Worm (Caenorhabditis elegans) whole organism, young adult: ENCODE results near the gene Y66D12A.8.
A peak's percentile ranks its signal among the peaks of the same experiment; 100 is the strongest.

Source experiments
- C06A6.2 ChIP-seq: fragments of 200-800 bp; sonication (Bioruptor generic); conservative IDR thresholded peaks from 2 replicates; pipeline ENCODE4 v1.3.6; 2022; ENCODE audit warnings: missing genetic modification characterization, missing compliant biosample characterization
- F23B12.7 ChIP-seq: sonication (generic microtip); optimal IDR thresholded peaks from 2 replicates; lab custom pipeline; 2017; ENCODE audit warnings: missing genetic modification characterization, mild to moderate bottlenecking, missing compliant biosample characterization, antibody characterized with exemption, moderate library complexity; ENCODE audit not compliant: insufficient read depth
- F37B4.10 ChIP-seq: fragments of 200-800 bp; sonication (Bioruptor generic); IDR thresholded peaks from 2 replicates; pipeline ENCODE4 v1.3.6; 2022; ENCODE audit warnings: missing genetic modification characterization, missing compliant biosample characterization
- F49E8.2 ChIP-seq: sonication (generic microtip); optimal IDR thresholded peaks from 3 replicates; lab custom pipeline; 2017; ENCODE audit warnings: missing genetic modification characterization, mild to moderate bottlenecking, missing compliant biosample characterization, antibody characterized with exemption, moderate library complexity; ENCODE audit not compliant: insufficient read depth
- Y56A3A.18 ChIP-seq: fragments of 200-800 bp; sonication (Bioruptor generic); IDR thresholded peaks from 2 replicates; pipeline ENCODE4 v1.3.6; 2022; ENCODE audit warnings: missing genetic modification reagents, missing genetic modification characterization, missing compliant biosample characterization
- Y67H2A.10 ChIP-seq: fragments of 200-800 bp; sonication (Bioruptor generic); conservative IDR thresholded peaks from 2 replicates; pipeline ENCODE4 v1.3.6; 2022; ENCODE audit warnings: missing genetic modification reagents, missing genetic modification characterization, missing compliant biosample characterization
- ama-1 ChIP-seq, 3 experiments: fragments of 150-350 bp in 1 of 3; sonication (generic microtip) in 2 of 3; optimal IDR thresholded peaks; 2 replicates each; lab custom pipeline; 2014 to 2018; ENCODE audit warnings: missing biosample characterization in 2 of 3, missing genetic modification characterization in 2 of 3, missing genetic modification reagents in 2 of 3
- aptf-2 ChIP-seq: fragments of 200-800 bp; sonication (Bioruptor generic); conservative IDR thresholded peaks from 2 replicates; pipeline ENCODE4 v1.3.6; 2022; ENCODE audit warnings: missing genetic modification reagents, missing genetic modification characterization, missing compliant biosample characterization
- aptf-3 ChIP-seq: fragments of 200-800 bp; sonication (Bioruptor generic); IDR thresholded peaks from 2 replicates; pipeline ENCODE4 v1.3.6; 2022; ENCODE audit warnings: missing genetic modification characterization, missing compliant biosample characterization
- attf-3 ChIP-seq: fragments of 200-800 bp; sonication (Bioruptor generic); conservative IDR thresholded peaks from 2 replicates; pipeline ENCODE4 v1.3.6; 2022; ENCODE audit warnings: missing genetic modification reagents, missing genetic modification characterization, missing compliant biosample characterization
- attf-5 ChIP-seq: fragments of 200-800 bp; sonication (Bioruptor generic); optimal IDR thresholded peaks from 2 replicates; lab custom pipeline; 2018; ENCODE audit warnings: mild to moderate bottlenecking, missing genetic modification characterization, missing compliant biosample characterization
- bed-1 ChIP-seq: fragments of 200-800 bp; sonication (Bioruptor generic); IDR thresholded peaks from 2 replicates; pipeline ENCODE4 v1.3.6; 2022; ENCODE audit warnings: missing genetic modification reagents, missing genetic modification characterization, missing compliant biosample characterization
- bed-2 ChIP-seq: fragments of 200-800 bp; sonication (Bioruptor generic); IDR thresholded peaks from 2 replicates; pipeline ENCODE4 v1.3.6; 2022; ENCODE audit warnings: missing genetic modification reagents, missing genetic modification characterization, missing compliant biosample characterization
- cebp-1 ChIP-seq, 2 experiments: fragments of 200-800 bp in 1 of 2; sonication (Bioruptor generic) in 1 of 2; sonication (generic microtip) in 1 of 2; IDR thresholded peaks in 1 of 2; optimal IDR thresholded peaks in 1 of 2; 2 replicates each; pipeline versions ENCODE4 v1.3.6 to Lab custom; 2017 to 2022; ENCODE audit warnings: missing compliant biosample characterization in 2 of 2, missing genetic modification characterization in 2 of 2, mild to moderate bottlenecking in 1 of 2, missing genetic modification reagents in 1 of 2, moderate library complexity in 1 of 2
- ceh-100 ChIP-seq: fragments of 200-800 bp; sonication (Bioruptor generic); IDR thresholded peaks from 2 replicates; pipeline ENCODE4 v1.3.6; 2022; ENCODE audit warnings: missing genetic modification reagents, missing genetic modification characterization, missing compliant biosample characterization
- ceh-58 ChIP-seq: fragments of 200-800 bp; sonication (Bioruptor generic); IDR thresholded peaks from 2 replicates; pipeline ENCODE4 v1.3.6; 2022; ENCODE audit warnings: missing genetic modification characterization, missing compliant biosample characterization
- ceh-79 ChIP-seq: sonication (generic microtip); optimal IDR thresholded peaks from 2 replicates; lab custom pipeline; 2017; ENCODE audit warnings: mild to moderate bottlenecking, missing genetic modification characterization, missing compliant biosample characterization
- dox-1 ChIP-seq: fragments of 200-800 bp; sonication (Bioruptor generic); IDR thresholded peaks from 2 replicates; pipeline ENCODE4 v1.3.6; 2022; ENCODE audit warnings: missing genetic modification reagents, missing genetic modification characterization, missing compliant biosample characterization
- dpff-1 ChIP-seq: sonication (generic microtip); optimal IDR thresholded peaks from 2 replicates; lab custom pipeline; 2017; ENCODE audit warnings: mild to moderate bottlenecking, missing genetic modification characterization, missing compliant biosample characterization
- efl-1 ChIP-seq: fragments of 150-350 bp; optimal IDR thresholded peaks from 2 replicates; lab custom pipeline; 2014; ENCODE audit warnings: missing biosample characterization, missing genetic modification reagents, missing genetic modification characterization
- egrh-3 ChIP-seq: fragments of 200-800 bp; sonication (Bioruptor generic); IDR thresholded peaks from 2 replicates; pipeline ENCODE4 v1.3.6; 2022; ENCODE audit warnings: missing genetic modification reagents, missing genetic modification characterization, missing compliant biosample characterization
- ets-4 ChIP-seq: fragments of 200-800 bp; sonication (Bioruptor generic); optimal IDR thresholded peaks from 2 replicates; lab custom pipeline; 2018; ENCODE audit warnings: mild to moderate bottlenecking, missing genetic modification characterization, missing compliant biosample characterization
- fkh-3 ChIP-seq: sonication (generic microtip); optimal IDR thresholded peaks from 2 replicates; lab custom pipeline; 2016; ENCODE audit warnings: mild to moderate bottlenecking, missing genetic modification characterization, missing compliant biosample characterization
- hmg-1.2 ChIP-seq: fragments of 200-800 bp; sonication (Bioruptor generic); IDR thresholded peaks from 2 replicates; pipeline ENCODE4 v1.3.6; 2022; ENCODE audit warnings: missing genetic modification reagents, missing genetic modification characterization, missing compliant biosample characterization
- hsf-1 ChIP-seq: fragments of 200-800 bp; sonication (Bioruptor generic); IDR thresholded peaks from 2 replicates; pipeline ENCODE4 v1.3.6; 2022; ENCODE audit warnings: missing genetic modification reagents, missing genetic modification characterization, missing compliant biosample characterization
- let-607 ChIP-seq, 2 experiments: fragments of 200-800 bp in 1 of 2; sonication (Bioruptor generic) in 1 of 2; sonication (generic microtip) in 1 of 2; optimal IDR thresholded peaks; 2 replicates each; lab custom pipeline; 2016 to 2018; ENCODE audit warnings: mild to moderate bottlenecking in 2 of 2, missing compliant biosample characterization in 2 of 2, missing genetic modification characterization in 2 of 2, moderate library complexity in 2 of 2, missing genotype in 1 of 2
- lin-26 ChIP-seq: fragments of 200-800 bp; sonication (Bioruptor generic); IDR thresholded peaks from 2 replicates; pipeline ENCODE4 v1.3.6; 2022; ENCODE audit warnings: missing genetic modification reagents, missing genetic modification characterization, missing compliant biosample characterization
- lin-35 ChIP-seq, 3 experiments: fragments of 150-350 bp in 2 of 3; sonication (generic microtip) in 1 of 3; optimal IDR thresholded peaks; 2 replicates each; lab custom pipeline; 2014 to 2018; ENCODE audit warnings: missing biosample characterization in 3 of 3, missing genetic modification characterization in 3 of 3, missing genetic modification reagents in 3 of 3
- madf-8 ChIP-seq: fragments of 200-800 bp; sonication (Bioruptor generic); conservative IDR thresholded peaks from 2 replicates; pipeline ENCODE4 v1.3.6; 2022; ENCODE audit warnings: missing genetic modification reagents, missing genetic modification characterization, missing compliant biosample characterization
- mxl-1 ChIP-seq: sonication (generic microtip); optimal IDR thresholded peaks from 2 replicates; lab custom pipeline; 2016; ENCODE audit warnings: missing genetic modification characterization, missing compliant biosample characterization
- nhr-80 ChIP-seq: sonication (generic microtip); optimal IDR thresholded peaks from 2 replicates; lab custom pipeline; 2016; ENCODE audit warnings: missing genetic modification characterization, missing compliant biosample characterization
- nhr-90 ChIP-seq: sonication (generic microtip); optimal IDR thresholded peaks from 2 replicates; lab custom pipeline; 2016; ENCODE audit warnings: missing genotype, mild to moderate bottlenecking, missing genetic modification characterization, missing compliant biosample characterization
- pbrm-1 ChIP-seq: fragments of 200-800 bp; sonication (Bioruptor generic); IDR thresholded peaks from 2 replicates; pipeline ENCODE4 v1.3.6; 2022; ENCODE audit warnings: missing genetic modification reagents, missing genetic modification characterization, missing compliant biosample characterization
- rcor-1 ChIP-seq: fragments of 200-800 bp; sonication (Bioruptor generic); IDR thresholded peaks from 2 replicates; pipeline ENCODE4 v1.3.6; 2022; ENCODE audit warnings: missing genetic modification reagents, missing genetic modification characterization, missing compliant biosample characterization
- snpc-1.1 ChIP-seq: sonication (generic microtip); optimal IDR thresholded peaks from 2 replicates; lab custom pipeline; 2017; ENCODE audit warnings: missing genetic modification characterization, mild to moderate bottlenecking, missing compliant biosample characterization, antibody characterized with exemption, moderate library complexity, missing genotype, missing genetic modification reagents; ENCODE audit not compliant: insufficient read depth
- snpc-1.3 ChIP-seq: sonication (generic microtip); optimal IDR thresholded peaks from 2 replicates; lab custom pipeline; 2017; ENCODE audit warnings: missing genetic modification characterization, mild to moderate bottlenecking, missing compliant biosample characterization, antibody characterized with exemption, moderate library complexity, missing genotype, missing genetic modification reagents; ENCODE audit not compliant: insufficient read depth
- somi-1 ChIP-seq: fragments of 200-800 bp; sonication (Bioruptor generic); optimal IDR thresholded peaks from 2 replicates; lab custom pipeline; 2018; ENCODE audit warnings: mild to moderate bottlenecking, missing genetic modification characterization, missing compliant biosample characterization
- sptf-2 ChIP-seq: fragments of 200-800 bp; sonication (Bioruptor generic); optimal IDR thresholded peaks from 2 replicates; lab custom pipeline; 2018; ENCODE audit warnings: mild to moderate bottlenecking, missing genetic modification characterization, missing compliant biosample characterization
- tlf-1 ChIP-seq: fragments of 200-800 bp; sonication (Bioruptor generic); optimal IDR thresholded peaks from 2 replicates; lab custom pipeline; 2018; ENCODE audit warnings: mild to moderate bottlenecking, missing genetic modification characterization, missing compliant biosample characterization
- unc-130 ChIP-seq: sonication (generic microtip); optimal IDR thresholded peaks from 2 replicates; lab custom pipeline; 2016; ENCODE audit warnings: missing genetic modification reagents, missing genetic modification characterization, missing compliant biosample characterization
- xnd-1 ChIP-seq: sonication (generic microtip); optimal IDR thresholded peaks from 2 replicates; lab custom pipeline; 2016; ENCODE audit warnings: missing genotype, missing genetic modification reagents, missing genetic modification characterization, missing compliant biosample characterization
- zim-3 ChIP-seq: sonication (generic microtip); optimal IDR thresholded peaks from 2 replicates; lab custom pipeline; 2017; ENCODE audit warnings: mild to moderate bottlenecking, missing genetic modification characterization, moderate library complexity, missing compliant biosample characterization
- ztf-18 ChIP-seq: sonication (generic microtip); optimal IDR thresholded peaks from 2 replicates; lab custom pipeline; 2016; ENCODE audit warnings: missing genotype, mild to moderate bottlenecking, missing genetic modification characterization, missing compliant biosample characterization
- ztf-26 ChIP-seq: sonication (generic microtip); optimal IDR thresholded peaks from 2 replicates; lab custom pipeline; 2017; ENCODE audit warnings: missing genetic modification characterization, missing compliant biosample characterization
- ztf-3 ChIP-seq: fragments of 200-800 bp; sonication (Bioruptor generic); optimal IDR thresholded peaks from 2 replicates; lab custom pipeline; 2018; ENCODE audit warnings: mild to moderate bottlenecking, missing genetic modification characterization, missing compliant biosample characterization

The Y66D12A.8 gene

ce11 chrIII:11573921-11574320 is at the start of gene Y66D12A.8:
Gene Y66D12A.8, plus strand, starts transcription at chrIII:11574221.
- TF ChIP-seq fkh-3, result no peak
- no peak for TF ChIP-seq hsf-1 (GFP tag; lab: Robert Waterston, UW)
- no peak for TF ChIP-seq ztf-3
- TF ChIP-seq cebp-1 (GFP tag; IDR thresholded peaks at IDR 0.05; lab: Robert Waterston, UW), result no peak
- no peak for TF ChIP-seq cebp-1 (tag; optimal IDR thresholded peaks at IDR 0.05; lab: Kevin White, UChicago)
- no peak for TF ChIP-seq ztf-18 (tag; lab: Kevin White, UChicago)
- TF ChIP-seq ama-1 (optimal IDR thresholded peaks at IDR 0.05; lab: Kevin White, UChicago), result no peak
- TF ChIP-seq ama-1 (GFP tag; optimal IDR thresholded peaks at IDR 0.05; lab: Kevin White, UChicago), result no peak
- no peak for TF ChIP-seq snpc-1.3 (tag; lab: Kevin White, UChicago)
- TF ChIP-seq pbrm-1 (GFP tag; lab: Robert Waterston, UW), result no peak
- TF ChIP-seq nhr-80 (tag; lab: Kevin White, UChicago), result no peak
- TF ChIP-seq lin-35 (GFP tag; optimal IDR thresholded peaks at IDR 0.05; lab: Kevin White, UChicago), result no peak
- TF ChIP-seq, all 124 proteins: peak for 0

- no peak for TF ChIP-seq aptf-3 (GFP tag; lab: Robert Waterston, UW)
- TF ChIP-seq F49E8.2 (tag; lab: Kevin White, UChicago), result no peak
- TF ChIP-seq efl-1 (GFP tag; lab: Kevin White, UChicago), result no peak
- TF ChIP-seq xnd-1 (tag; lab: Kevin White, UChicago), result no peak
- no peak for TF ChIP-seq dpff-1 (tag; lab: Kevin White, UChicago)
- no peak for TF ChIP-seq ztf-26
- no peak for TF ChIP-seq ceh-100 (GFP tag; lab: Robert Waterston, UW)
- no peak for TF ChIP-seq Y56A3A.18
- TF ChIP-seq somi-1, result no peak
- no peak for TF ChIP-seq nhr-90 (tag; lab: Kevin White, UChicago)
- TF ChIP-seq bed-1, result no peak
- no peak for TF ChIP-seq attf-5 (GFP tag; lab: Kevin White, UChicago)
- TF ChIP-seq ceh-58, result no peak
- no peak for TF ChIP-seq ztf-18 (tag; lab: Kevin White, UChicago)
- no peak for TF ChIP-seq sptf-2
- no peak for TF ChIP-seq ceh-79 (tag; lab: Kevin White, UChicago)
- no peak for TF ChIP-seq F23B12.7 (tag; lab: Kevin White, UChicago)
- TF ChIP-seq mxl-1 (tag; lab: Kevin White, UChicago), result no peak
- TF ChIP-seq ets-4 (GFP tag; lab: Kevin White, UChicago), result no peak
- TF ChIP-seq tlf-1 (GFP tag; lab: Kevin White, UChicago), result no peak
These were observed 47.6 kb upstream of the Y66D12A.8 start, which contains the start of gene xpb-1 for ce11 chrIII:11526396-11526795. Gene xpb-1, plus strand, starts transcription at chrIII:11526657.

ce11 chrIII:11534624-11535079 is 39.4 kb upstream of the Y66D12A.8 start, which contains the start of gene nrps-1:
Gene nrps-1, plus strand, starts transcription at chrIII:11534674.
- no peak for TF ChIP-seq ceh-58
- TF ChIP-seq snpc-1.1 (tag; lab: Kevin White, UChicago), result no peak
- TF ChIP-seq zim-3, result no peak
- no peak for TF ChIP-seq C06A6.2 (GFP tag; lab: Robert Waterston, UW)
- TF ChIP-seq bed-2, result no peak
- no peak for TF ChIP-seq F37B4.10 (GFP tag; lab: Robert Waterston, UW)
- TF ChIP-seq egrh-3 (GFP tag; lab: Robert Waterston, UW), result no peak
- TF ChIP-seq attf-3 (GFP tag; lab: Robert Waterston, UW), result no peak
- no peak for TF ChIP-seq let-607 (tag; optimal IDR thresholded peaks at IDR 0.05; lab: Kevin White, UChicago)
- TF ChIP-seq lin-26, result no peak
- TF ChIP-seq sptf-2, result no peak
- no peak for TF ChIP-seq rcor-1 (GFP tag; lab: Robert Waterston, UW)
- TF ChIP-seq hmg-1.2 (GFP tag; lab: Robert Waterston, UW), result no peak
- no peak for TF ChIP-seq unc-130 (GFP tag; lab: Kevin White, UChicago)
- TF ChIP-seq dox-1 (GFP tag; lab: Robert Waterston, UW), result peak; percentile 29; the same call in 1 of the 2 replicates
- no peak for TF ChIP-seq aptf-2 (GFP tag; lab: Robert Waterston, UW)
- no peak for TF ChIP-seq Y67H2A.10
- 0 out of 2 replicates have a peak, but pooled peaks have one; percentile 16 for TF ChIP-seq madf-8 (GFP tag; lab: Robert Waterston, UW)
